Fruit fly (Drosophila melanogaster): ENCODE measurements around the gene CG3473.
A peak's percentile ranks its signal among the peaks of the same experiment; 100 is the strongest.

Gene CG3473

dm6 chr2L:14556811-14557210, 6.7 kb downstream of the CG3473 start (continued):
- TF ChIP-seq CG7928 (GFP tag; optimal IDR thresholded peaks at IDR 0.05) (no peak), lilli (GFP tag; optimal IDR thresholded peaks at IDR 0.05) (peak; percentile 68), CG1832 (GFP tag; optimal IDR thresholded peaks at IDR 0.05) (no peak), Ets97D (GFP tag; optimal IDR thresholded peaks at IDR 0.05) (peak; percentile 62), sisA (GFP tag; IDR thresholded peaks at IDR 0.05) (no peak), CG16813 (GFP tag; IDR thresholded peaks at IDR 0.05; ENCODE audit: partially characterized antibody) (no peak), CG3065 (GFP tag; optimal IDR thresholded peaks at IDR 0.05) (peak; percentile 85), grn (GFP tag; optimal IDR thresholded peaks at IDR 0.05) (peak; percentile 99), CG10959 (GFP tag; IDR thresholded peaks at IDR 0.05) (peak; percentile 87), Doc2 (GFP tag; IDR thresholded peaks at IDR 0.05) (no peak), CG17912 (GFP tag; optimal IDR thresholded peaks at IDR 0.05) (peak; percentile 25), CG6813 (GFP tag; optimal IDR thresholded peaks at IDR 0.05) (peak; percentile 90), CG12219 (GFP tag; optimal IDR thresholded peaks at IDR 0.05) (peak; percentile 81), CG10543 (GFP tag; optimal IDR thresholded peaks at IDR 0.05) (peak; percentile 75), CG8765 (GFP tag; IDR thresholded peaks at IDR 0.05) (no peak), CG15514 (GFP tag; optimal IDR thresholded peaks at IDR 0.05) (peak; percentile 52), lab (GFP tag; optimal IDR thresholded peaks at IDR 0.05) (peak; percentile 92), Dref (GFP tag; IDR thresholded peaks at IDR 0.05) (no peak), mam (GFP tag; optimal IDR thresholded peaks at IDR 0.05) (peak; percentile 57), inv (GFP tag; IDR thresholded peaks at IDR 0.05; ENCODE audit: partially characterized antibody) (no peak), dmrt99B (tag; optimal IDR thresholded peaks at IDR 0.05) (peak; percentile 58), Sry-δ (GFP tag; optimal IDR thresholded peaks at IDR 0.05) (peak; percentile 61), ATbp (GFP tag; optimal IDR thresholded peaks at IDR 0.05) (peak; percentile 96), exex (tag; optimal IDR thresholded peaks at IDR 0.05) (peak; percentile 57), C15 (GFP tag; IDR thresholded peaks at IDR 0.05) (no peak), dm (GFP tag; optimal IDR thresholded peaks at IDR 0.05) (peak; percentile 69), Antp (GFP tag; optimal IDR thresholded peaks at IDR 0.05) (peak; percentile 77), pros (GFP tag; optimal IDR thresholded peaks at IDR 0.05) (peak; percentile 8), Asciz (GFP tag; optimal IDR thresholded peaks at IDR 0.05) (peak; percentile 83), ash1 (GFP tag; optimal IDR thresholded peaks at IDR 0.05) (peak; percentile 34), CG6791 (GFP tag; IDR thresholded peaks at IDR 0.05; ENCODE audit: partially characterized antibody) (no peak), CG1647 (GFP tag; optimal IDR thresholded peaks at IDR 0.05) (peak; percentile 86), CG4328 (GFP tag; optimal IDR thresholded peaks at IDR 0.05) (peak; percentile 75), ab (GFP tag; optimal IDR thresholded peaks at IDR 0.05) (no peak), slou (GFP tag; optimal IDR thresholded peaks at IDR 0.05) (peak; percentile 69), hb (GFP tag; IDR thresholded peaks at IDR 0.05; ENCODE audit: partially characterized antibody) (no peak), Max (GFP tag; optimal IDR thresholded peaks at IDR 0.05) (peak; percentile 91), hkb (optimal IDR thresholded peaks at IDR 0.05) (no peak), hkb (GFP tag; IDR thresholded peaks at IDR 0.05) (peak; percentile 89), Side (GFP tag; optimal IDR thresholded peaks at IDR 0.05) (peak; percentile 90), CG6654 (GFP tag; optimal IDR thresholded peaks at IDR 0.05) (no peak), Drgx (GFP tag; IDR thresholded peaks at IDR 0.05) (peak; percentile 58), Bdp1 (GFP tag; optimal IDR thresholded peaks at IDR 0.05) (peak; percentile 86), D19A (tag; optimal IDR thresholded peaks at IDR 0.05) (peak; percentile 71), Nf-YA (GFP tag; IDR thresholded peaks at IDR 0.05) (peak; percentile 80), CG1024 (GFP tag; IDR thresholded peaks at IDR 0.05) (peak; percentile 87), CG6175 (GFP tag; IDR thresholded peaks at IDR 0.05) (no peak), CG11093 (GFP tag; IDR thresholded peaks at IDR 0.05) (no peak; the same call in 2 of the 3 replicates), CG4424 (GFP tag; optimal IDR thresholded peaks at IDR 0.05) (peak; percentile 63), Aef1 (GFP tag; IDR thresholded peaks at IDR 0.05) (no peak), B-H2 (GFP tag; optimal IDR thresholded peaks at IDR 0.05) (no peak), bcd (GFP tag; optimal IDR thresholded peaks at IDR 0.05) (peak; percentile 63)

Data from whole organism, embryonic.